Worm (Caenorhabditis elegans): ENCODE measurements around the gene C04G6.6.

C04G6.6 gene

DNA sequence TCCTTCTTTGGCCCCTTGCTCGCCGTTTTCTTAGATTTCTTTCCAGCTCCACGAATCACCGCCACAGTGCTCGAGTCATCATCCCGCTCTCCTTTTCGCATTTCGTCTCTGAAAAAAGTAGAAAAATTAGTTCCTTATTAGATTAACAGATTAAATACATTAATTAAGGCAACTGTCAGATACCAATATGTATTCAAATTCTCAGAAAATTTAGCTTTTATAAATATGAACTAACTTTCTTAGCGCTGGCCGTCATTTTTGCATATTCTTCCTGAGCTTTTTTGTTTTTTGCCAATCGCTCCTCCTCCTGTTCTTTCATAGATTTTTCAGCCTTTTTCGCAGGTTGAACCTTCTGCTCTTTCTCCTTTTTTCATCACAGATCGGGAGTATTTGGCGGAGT lies at the start of gene C04G6.6:
Gene C04G6.6, minus strand, starts transcription at position 101 of the 400 bp plus-strand sequence.
- TF ChIP-seq eor-1 (tag; optimal IDR thresholded peaks at IDR 0.05) = no peak

DNA sequence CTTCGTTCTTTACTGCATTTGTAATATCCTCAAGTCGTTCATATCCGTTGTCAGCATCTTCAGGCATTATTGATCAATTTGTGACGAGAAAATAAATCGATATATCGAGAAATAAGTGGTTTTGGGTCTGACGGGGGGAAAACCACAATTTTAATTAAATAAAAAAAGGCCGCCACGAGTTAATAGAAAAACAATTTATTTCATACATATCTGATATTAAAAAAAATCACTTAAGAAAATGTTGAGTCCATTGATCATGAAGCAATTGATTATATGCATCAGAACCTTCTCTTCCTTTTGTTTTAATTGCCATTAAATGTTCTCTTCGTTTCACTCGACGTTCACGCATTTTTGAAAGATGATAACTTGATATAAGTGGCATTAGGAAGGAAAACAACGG lies 48.8 kb upstream of the C04G6.6 start, which contains the start of gene F58A6.5:
Gene F58A6.5, minus strand, starts transcription at position 101 of the 400 bp plus-strand sequence.
- TF ChIP-seq egl-27 (tag; optimal IDR thresholded peaks at IDR 0.05) (no peak), ama-1 (optimal IDR thresholded peaks at IDR 0.05) (no peak), ztf-11 (tag; optimal IDR thresholded peaks at IDR 0.05) (no peak), elt-2 (tag; optimal IDR thresholded peaks at IDR 0.05) (no peak), sea-2 (GFP tag; optimal IDR thresholded peaks at IDR 0.05) (no peak), fkh-2 (tag; optimal IDR thresholded peaks at IDR 0.05) (no peak), mml-1 (tag; optimal IDR thresholded peaks at IDR 0.05) (no peak), ceh-9 (tag; optimal IDR thresholded peaks at IDR 0.05) (no peak), lin-39 (tag; optimal IDR thresholded peaks at IDR 0.05) (no peak), lsy-12 (tag; optimal IDR thresholded peaks at IDR 0.05) (no peak), hmg-11 (tag; optimal IDR thresholded peaks at IDR 0.05) (no peak), unc-39 (tag; optimal IDR thresholded peaks at IDR 0.05) (no peak), mdl-1 (tag; optimal IDR thresholded peaks at IDR 0.05) (no peak), fkh-10 (GFP tag; optimal IDR thresholded peaks at IDR 0.05) (no peak), zag-1 (tag; optimal IDR thresholded peaks at IDR 0.05) (no peak), jun-1 (tag; optimal IDR thresholded peaks at IDR 0.05) (no peak), ztf-4 (tag; optimal IDR thresholded peaks at IDR 0.05) (no peak), ceh-28 (tag; optimal IDR thresholded peaks at IDR 0.05) (no peak), pha-4 (tag; optimal IDR thresholded peaks at IDR 0.05) (no peak), lin-15B (tag; optimal IDR thresholded peaks at IDR 0.05) (no peak)

DNA sequence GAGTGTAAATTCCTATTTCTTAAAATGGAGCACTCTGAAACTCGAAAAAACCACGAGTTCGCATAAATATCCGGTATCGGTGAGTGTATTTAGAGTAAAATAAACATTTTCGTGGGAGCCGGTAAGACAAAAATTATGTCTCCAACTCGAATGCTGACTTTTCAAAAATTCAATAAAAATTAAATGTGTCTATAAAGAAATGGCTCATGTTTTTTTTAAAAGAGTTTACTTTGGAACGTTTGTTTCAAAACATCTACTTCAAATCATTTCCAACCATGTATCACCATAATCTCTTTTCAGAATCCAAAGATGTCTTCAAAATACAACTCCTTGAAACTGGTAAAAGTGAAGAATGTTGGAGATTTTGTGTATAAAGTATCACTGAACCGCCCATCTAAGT lies 43.1 kb upstream of the C04G6.6 start, which contains the start of gene F58A6.1:
Gene F58A6.1, plus strand, starts transcription at position 301 of the 400 bp plus-strand sequence.
- TF ChIP-seq mdl-1 (tag; optimal IDR thresholded peaks at IDR 0.05) = no peak
- no peak for TF ChIP-seq fkh-2 (tag; optimal IDR thresholded peaks at IDR 0.05)
- no peak for TF ChIP-seq elt-3 (tag; optimal IDR thresholded peaks at IDR 0.05)
- TF ChIP-seq lin-39 (tag; optimal IDR thresholded peaks at IDR 0.05) = no peak
- TF ChIP-seq nhr-12 (tag; optimal IDR thresholded peaks at IDR 0.05) = no peak
- no peak for TF ChIP-seq eor-1 (tag; optimal IDR thresholded peaks at IDR 0.05)
- no peak for TF ChIP-seq ztf-11 (tag; optimal IDR thresholded peaks at IDR 0.05)
- TF ChIP-seq tbx-2 (tag; optimal IDR thresholded peaks at IDR 0.05) = no peak
- no peak for TF ChIP-seq pha-4 (tag; optimal IDR thresholded peaks at IDR 0.05)
- no peak for TF ChIP-seq pqm-1 (tag; optimal IDR thresholded peaks at IDR 0.05)
- no peak for TF ChIP-seq egl-5 (tag; optimal IDR thresholded peaks at IDR 0.05)
- no peak for TF ChIP-seq unc-39 (tag; optimal IDR thresholded peaks at IDR 0.05)
- TF ChIP-seq ama-1 (optimal IDR thresholded peaks at IDR 0.05) = no peak
- no peak for TF ChIP-seq ZK546.5 (tag; optimal IDR thresholded peaks at IDR 0.05)
- TF ChIP-seq nhr-25 (tag; optimal IDR thresholded peaks at IDR 0.05) = no peak

DNA sequence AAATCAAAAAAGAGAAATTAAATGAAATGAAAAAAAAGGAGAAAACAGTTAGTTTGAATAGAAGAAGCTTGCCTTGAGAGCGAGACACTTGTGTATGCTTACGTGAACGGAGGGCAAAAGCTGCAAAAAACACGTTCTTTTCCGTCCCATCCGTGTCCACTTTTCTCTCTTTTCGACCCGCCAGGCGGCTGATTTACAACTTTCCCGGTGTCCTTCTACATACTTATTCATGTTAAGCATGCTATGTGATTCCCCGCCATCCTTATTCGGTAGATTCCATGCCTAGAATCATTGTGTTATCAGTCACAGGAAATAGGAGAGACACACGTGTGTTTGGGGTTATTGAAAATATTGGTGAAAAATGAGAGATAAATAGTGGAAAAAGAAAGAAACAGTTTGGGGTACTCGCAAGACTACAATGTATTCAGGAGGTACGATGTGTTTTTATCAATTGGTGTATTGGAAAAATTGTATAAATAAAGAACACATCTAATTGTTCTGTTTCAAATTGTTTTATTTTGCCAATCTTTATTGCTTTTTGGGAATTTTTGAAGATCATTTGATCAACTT lies 42.5 kb upstream of the C04G6.6 start, which contains the start of gene nas-29:
Gene nas-29, minus strand, starts transcription at position 92 of the 570 bp plus-strand sequence.
- peak; percentile 28 for TF ChIP-seq mdl-1 (tag; optimal IDR thresholded peaks at IDR 0.05)
- TF ChIP-seq jun-1 (tag; optimal IDR thresholded peaks at IDR 0.05) = peak; percentile 20
- TF ChIP-seq nhr-43 (tag; optimal IDR thresholded peaks at IDR 0.05; ENCODE audit: poor library complexity, severe bottlenecking) = peak; percentile 44
- TF ChIP-seq ztf-11 (tag; optimal IDR thresholded peaks at IDR 0.05) = no peak
- peak; percentile 89 for TF ChIP-seq pqm-1 (tag; optimal IDR thresholded peaks at IDR 0.05)
- peak; percentile 64 for TF ChIP-seq nhr-25 (tag; optimal IDR thresholded peaks at IDR 0.05)
- TF ChIP-seq fkh-2 (tag; optimal IDR thresholded peaks at IDR 0.05) = no peak
- TF ChIP-seq elt-2 (tag; optimal IDR thresholded peaks at IDR 0.05) = peak; percentile 98

DNA sequence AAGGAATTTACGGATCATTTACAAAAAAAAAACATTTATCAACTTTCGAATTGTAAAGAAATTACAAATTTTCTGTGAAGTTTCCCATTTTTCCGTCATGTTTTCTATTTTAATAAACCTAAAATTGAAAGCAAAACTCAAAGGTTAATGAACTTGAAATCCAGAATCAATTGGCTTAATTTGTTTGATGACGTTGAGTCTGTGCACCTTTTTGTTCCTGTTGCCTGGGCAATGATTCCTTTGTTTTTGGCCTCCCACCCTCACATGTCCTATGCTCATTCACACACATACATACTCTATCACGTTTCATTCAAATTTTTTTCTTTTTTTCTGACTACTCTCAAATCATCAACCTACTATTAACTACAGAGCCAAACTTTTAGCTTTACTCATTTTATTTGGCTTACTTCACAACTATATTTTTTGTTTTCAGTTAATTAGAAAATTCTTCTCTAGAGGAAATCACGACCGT lies 36.8 kb upstream of the C04G6.6 start, which contains the start of gene F58A6.2:
Gene F58A6.2, plus strand, starts transcription at position 422 of the 472 bp plus-strand sequence.
- TF ChIP-seq aly-2 (tag; optimal IDR thresholded peaks at IDR 0.05) (no peak), ztf-11 (tag; optimal IDR thresholded peaks at IDR 0.05) (no peak)

DNA sequence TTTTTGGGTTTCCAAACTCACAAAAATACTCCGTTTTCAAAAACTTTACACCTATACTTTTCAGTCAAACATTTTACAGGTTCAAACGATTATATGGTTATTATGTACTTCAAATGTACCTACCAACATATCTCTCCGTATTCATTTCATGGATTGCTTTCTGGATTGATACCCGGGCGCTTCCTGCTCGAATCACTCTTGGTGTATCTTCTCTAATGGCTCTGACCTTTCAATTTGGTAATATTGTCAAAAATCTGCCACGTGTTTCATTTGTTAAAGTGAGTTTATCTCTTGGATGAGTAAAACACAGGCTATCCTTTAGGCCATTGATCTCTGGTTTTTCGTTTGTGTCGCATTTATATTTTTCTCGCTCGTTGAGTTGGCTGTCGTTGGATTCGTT lies 32.3 kb upstream of the C04G6.6 start:
- TF ChIP-seq nhr-77 (tag; optimal IDR thresholded peaks at IDR 0.05) (no peak), elt-3 (tag; optimal IDR thresholded peaks at IDR 0.05) (no peak), nhr-23 (tag; optimal IDR thresholded peaks at IDR 0.05) (no peak), pha-4 (tag; optimal IDR thresholded peaks at IDR 0.05) (no peak), elt-2 (tag; optimal IDR thresholded peaks at IDR 0.05) (no peak), R02D3.7 (tag; optimal IDR thresholded peaks at IDR 0.05) (no peak), egl-5 (tag; optimal IDR thresholded peaks at IDR 0.05) (no peak), nhr-43 (tag; optimal IDR thresholded peaks at IDR 0.05; ENCODE audit: poor library complexity, severe bottlenecking) (no peak), ceh-82 (tag; optimal IDR thresholded peaks at IDR 0.05) (no peak), mml-1 (tag; optimal IDR thresholded peaks at IDR 0.05) (no peak), jun-1 (tag; optimal IDR thresholded peaks at IDR 0.05) (no peak), elt-1 (tag; optimal IDR thresholded peaks at IDR 0.05) (no peak), ZK546.5 (tag; optimal IDR thresholded peaks at IDR 0.05) (no peak), hmg-11 (tag; optimal IDR thresholded peaks at IDR 0.05) (no peak), nhr-11 (tag; optimal IDR thresholded peaks at IDR 0.05) (no peak), mdl-1 (tag; optimal IDR thresholded peaks at IDR 0.05) (no peak), skn-1 (tag; optimal IDR thresholded peaks at IDR 0.05) (no peak), ztf-11 (tag; optimal IDR thresholded peaks at IDR 0.05) (no peak)
